Fruit fly (Drosophila melanogaster): ENCODE measurements around the gene CG44362.
A peak's percentile ranks its signal among the peaks of the same experiment; 100 is the strongest.

CG44362 gene

dm6 chr3L:11372449-11372848 is 24.9 kb upstream of the CG44362 start:
- TF ChIP-seq CG11762 (GFP tag; optimal IDR thresholded peaks at IDR 0.05; ENCODE audit: insufficient read depth) (no peak), Eip75B (GFP tag; optimal IDR thresholded peaks at IDR 0.05) (no peak), vri (GFP tag; optimal IDR thresholded peaks at IDR 0.05) (no peak), net (GFP tag; optimal IDR thresholded peaks at IDR 0.05) (no peak), CG11902 (GFP tag; optimal IDR thresholded peaks at IDR 0.05) (no peak), CG8319 (GFP tag; optimal IDR thresholded peaks at IDR 0.05) (no peak), esn (GFP tag; optimal IDR thresholded peaks at IDR 0.05) (no peak), CG6808 (GFP tag; optimal IDR thresholded peaks at IDR 0.05) (no peak), Ets96B (tag; optimal IDR thresholded peaks at IDR 0.05) (no peak), Eip78C (GFP tag) (no peak), fd85E (GFP tag; optimal IDR thresholded peaks at IDR 0.05) (no peak), CG1621 (tag; optimal IDR thresholded peaks at IDR 0.05) (no peak), pdm3 (GFP tag; optimal IDR thresholded peaks at IDR 0.05) (no peak), CG32006 (GFP tag; optimal IDR thresholded peaks at IDR 0.05) (no peak), Hr4 (GFP tag; optimal IDR thresholded peaks at IDR 0.05) (no peak), Hr38 (GFP tag; optimal IDR thresholded peaks at IDR 0.05) (no peak), CG4318 (GFP tag; optimal IDR thresholded peaks at IDR 0.05) (no peak), eg (GFP tag; IDR thresholded peaks at IDR 0.05) (0 out of 3 replicates have a peak, but pooled peaks have one; percentile 45), Blimp-1 (GFP tag; optimal IDR thresholded peaks at IDR 0.05) (no peak), ss (GFP tag; optimal IDR thresholded peaks at IDR 0.05) (peak in 1 of 2 experiments; percentile 79), CG3919 (GFP tag; optimal IDR thresholded peaks at IDR 0.05) (no peak), CG8119 (GFP tag; IDR thresholded peaks at IDR 0.05) (0 out of 3 replicates have a peak, but pooled peaks have one; percentile 39), Sox102F (GFP tag; optimal IDR thresholded peaks at IDR 0.05) (no peak), Gug (GFP tag; IDR thresholded peaks at IDR 0.05) (no peak)

- peak; percentile 53; the same call in 2 of the 3 replicates for TF ChIP-seq eg (GFP tag; IDR thresholded peaks at IDR 0.05)
- TF ChIP-seq salr (GFP tag; optimal IDR thresholded peaks at IDR 0.05): peak in 1 of 2 experiments; percentile 36
- TF ChIP-seq topi (GFP tag; optimal IDR thresholded peaks at IDR 0.05): peak; percentile 7
- no peak for TF ChIP-seq CG16779 (tag; optimal IDR thresholded peaks at IDR 0.05)
- no peak for TF ChIP-seq CG10669 (GFP tag; optimal IDR thresholded peaks at IDR 0.05)
- TF ChIP-seq CG10631 (GFP tag; optimal IDR thresholded peaks at IDR 0.05): no peak
- peak; percentile 9 for TF ChIP-seq pdm3 (GFP tag; optimal IDR thresholded peaks at IDR 0.05)
- no peak for TF ChIP-seq CG6276 (GFP tag; optimal IDR thresholded peaks at IDR 0.05)
- TF ChIP-seq achi (GFP tag; optimal IDR thresholded peaks at IDR 0.05): no peak
- peak in 1 of 2 experiments; percentile 99 for TF ChIP-seq ss (GFP tag; optimal IDR thresholded peaks at IDR 0.05)
- peak; percentile 0 for TF ChIP-seq Smox (GFP tag; optimal IDR thresholded peaks at IDR 0.05)
- TF ChIP-seq CG11294 (GFP tag; IDR thresholded peaks at IDR 0.05): peak; percentile 5; the same call in 1 of the 2 replicates
- TF ChIP-seq CG31627 (GFP tag; optimal IDR thresholded peaks at IDR 0.05): no peak
- peak; percentile 57 for TF ChIP-seq svp (GFP tag)
- peak; percentile 12 for TF ChIP-seq Hr4 (GFP tag; optimal IDR thresholded peaks at IDR 0.05)
- peak; percentile 14 for TF ChIP-seq CG32006 (GFP tag; optimal IDR thresholded peaks at IDR 0.05)
- TF ChIP-seq Blimp-1 (GFP tag; optimal IDR thresholded peaks at IDR 0.05): no peak
- TF ChIP-seq Gug (GFP tag; IDR thresholded peaks at IDR 0.05): no peak
- TF ChIP-seq Lpt (GFP tag; optimal IDR thresholded peaks at IDR 0.05): peak; percentile 13
- no peak for TF ChIP-seq cyc (GFP tag; optimal IDR thresholded peaks at IDR 0.05)
- no peak for TF ChIP-seq CG11902 (GFP tag; optimal IDR thresholded peaks at IDR 0.05)
- TF ChIP-seq esn (GFP tag; optimal IDR thresholded peaks at IDR 0.05): peak; percentile 6
- TF ChIP-seq net (GFP tag; optimal IDR thresholded peaks at IDR 0.05): no peak
- TF ChIP-seq Eip78C (GFP tag): peak; percentile 73
- TF ChIP-seq CG34406 (GFP tag; optimal IDR thresholded peaks at IDR 0.05): peak; percentile 6
- TF ChIP-seq CG8632 (GFP tag; optimal IDR thresholded peaks at IDR 0.05): no peak
- TF ChIP-seq CG6163 (GFP tag; IDR thresholded peaks at IDR 0.05): peak; percentile 38; the same call in 1 of the 3 replicates
- TF ChIP-seq Eip75B (GFP tag; optimal IDR thresholded peaks at IDR 0.05): no peak
- TF ChIP-seq CG15336 (GFP tag; IDR thresholded peaks at IDR 0.05): 0 out of 2 replicates have a peak, but pooled peaks have one; percentile 25
These were observed 24.1 kb upstream of the CG44362 start for dm6 chr3L:11373080-11373812.
